1 fruit fly cellular context compared by ENCODE assay signal in the genomic region with DNA sequence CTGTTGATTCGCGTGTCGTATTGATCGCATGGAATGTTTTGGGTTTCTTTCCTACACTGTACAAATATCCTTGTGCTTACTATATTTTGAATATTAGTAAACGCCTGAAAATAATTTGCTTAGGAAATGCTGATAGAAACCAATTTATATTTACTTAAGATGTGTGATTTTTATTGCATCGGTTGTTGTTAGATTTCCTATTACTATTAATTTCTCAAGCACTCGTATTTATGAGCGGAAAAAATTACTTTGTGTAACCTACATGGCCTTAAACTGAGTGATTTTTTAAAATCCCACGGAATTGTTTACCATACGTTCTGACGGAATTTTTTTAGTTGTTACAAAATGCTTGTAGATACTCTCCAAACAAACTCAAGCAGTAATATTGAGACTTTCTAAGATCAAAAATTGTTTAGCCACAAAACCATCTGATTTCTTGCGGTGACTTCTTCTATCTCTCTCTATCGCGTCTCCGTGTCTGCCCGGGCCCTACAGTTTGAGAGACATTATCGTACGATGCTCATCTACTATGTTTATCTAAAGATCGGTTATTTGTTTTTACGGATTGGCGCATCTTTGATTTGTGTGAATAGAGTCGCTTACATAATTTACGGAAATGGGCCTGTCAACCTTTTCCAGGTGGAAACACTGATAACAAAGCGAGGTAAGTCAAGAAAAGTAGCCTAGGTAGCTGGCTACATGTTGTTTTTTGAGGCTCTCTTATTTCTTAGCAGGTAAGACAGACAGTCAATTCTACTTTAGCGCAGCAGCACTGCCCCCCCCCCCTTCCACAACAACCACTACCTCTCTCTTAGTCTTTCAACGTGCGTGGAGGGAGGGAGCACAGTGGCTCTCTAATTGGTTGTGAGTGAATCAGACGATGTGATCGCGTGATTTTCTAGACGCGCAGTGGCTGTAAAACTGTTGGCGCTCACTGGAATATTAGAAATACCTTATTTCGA.
TF ChIP-seq lines count a peak whose summit lies in the region.

No protein-coding gene starts in this region.

TF ChIP-seq in whole organism, embryonic, 481 proteins besides CTCF, POLR2A, EP300 and RAD21 (continued from another document):
- TF ChIP-seq H15 (GFP tag; IDR thresholded peaks at IDR 0.05; lab: Robert Waterston, UW) (0 out of 3 replicates have a peak, but pooled peaks have one; percentile 6), CG9817 (tag; optimal IDR thresholded peaks at IDR 0.05; lab: Kevin White, UChicago) (peak; percentile 30), sob (GFP tag; IDR thresholded peaks at IDR 0.05; lab: Robert Waterston, UW) (no peak), CG2202 (tag; optimal IDR thresholded peaks at IDR 0.05; lab: Kevin White, UChicago) (no peak), ac (GFP tag; optimal IDR thresholded peaks at IDR 0.05; lab: Kevin White, UChicago) (peak; percentile 51), grn (GFP tag; optimal IDR thresholded peaks at IDR 0.05; lab: Kevin White, UChicago) (peak; percentile 94), Doc2 (GFP tag; IDR thresholded peaks at IDR 0.05; lab: Robert Waterston, UW) (no peak), Taf1 (GFP tag; IDR thresholded peaks at IDR 0.05; lab: Robert Waterston, UW) (no peak; the same call in 1 of the 2 replicates), CG30431 (GFP tag; optimal IDR thresholded peaks at IDR 0.05; lab: Kevin White, UChicago) (no peak), gcm2 (GFP tag; optimal IDR thresholded peaks at IDR 0.05; lab: Kevin White, UChicago) (peak; percentile 19), CG3847 (GFP tag; IDR thresholded peaks at IDR 0.05; lab: Robert Waterston, UW) (peak; percentile 42; the same call in 1 of the 2 replicates), Hr78 (GFP tag; optimal IDR thresholded peaks at IDR 0.05; lab: Kevin White, UChicago) (no peak), CG10321 (GFP tag; IDR thresholded peaks at IDR 0.05; lab: Robert Waterston, UW) (no peak), PHDP (tag; optimal IDR thresholded peaks at IDR 0.05; lab: Kevin White, UChicago) (peak; percentile 56), CG10565 (GFP tag; optimal IDR thresholded peaks at IDR 0.05; lab: Kevin White, UChicago) (no peak), Asciz (GFP tag; optimal IDR thresholded peaks at IDR 0.05; lab: Kevin White, UChicago) (peak; percentile 73), ftz-f1 (GFP tag; optimal IDR thresholded peaks at IDR 0.05; lab: Kevin White, UChicago) (no peak), odd (GFP tag; optimal IDR thresholded peaks at IDR 0.05; lab: Kevin White, UChicago) (peak; percentile 39), CG12104 (GFP tag; optimal IDR thresholded peaks at IDR 0.05; lab: Kevin White, UChicago) (peak; percentile 75), CG11560 (tag; IDR thresholded peaks at IDR 0.05; lab: Robert Waterston, UW) (no peak), Hr51 (GFP tag; optimal IDR thresholded peaks at IDR 0.05; lab: Kevin White, UChicago) (peak; percentile 34 to 68), bcd (GFP tag; optimal IDR thresholded peaks at IDR 0.05; lab: Kevin White, UChicago) (peak; percentile 66), CG11247 (GFP tag; IDR thresholded peaks at IDR 0.05; lab: Robert Waterston, UW) (no peak), crol (GFP tag; IDR thresholded peaks at IDR 0.05; lab: Robert Waterston, UW) (peak; percentile 96), mld (GFP tag; IDR thresholded peaks at IDR 0.05; lab: Robert Waterston, UW; ENCODE audit: partially characterized antibody) (no peak), CG1233 (GFP tag; optimal IDR thresholded peaks at IDR 0.05; lab: Kevin White, UChicago) (peak; percentile 45), Dbx (GFP tag; IDR thresholded peaks at IDR 0.05; lab: Robert Waterston, UW) (no peak; the same call in 2 of the 3 replicates), Ada2b (GFP tag; IDR thresholded peaks at IDR 0.05; lab: Robert Waterston, UW) (no peak), unc-4 (GFP tag; IDR thresholded peaks at IDR 0.05; lab: Robert Waterston, UW; ENCODE audit: partially characterized antibody) (0 out of 2 replicates have a peak, but pooled peaks have one; percentile 21), p53 (GFP tag; optimal IDR thresholded peaks at IDR 0.05; lab: Kevin White, UChicago) (no peak), CG7357 (GFP tag; IDR thresholded peaks at IDR 0.05; lab: Robert Waterston, UW) (no peak), fd102C (GFP tag; optimal IDR thresholded peaks at IDR 0.05; lab: Kevin White, UChicago) (peak; percentile 38)
TF ChIP-seq in whole organism, embryonic: peak in this region for 286.
